Fruit fly (Drosophila melanogaster): Measurements from ENCODE around the gene chm.
A peak's percentile ranks its signal among the peaks of the same experiment; 100 is the strongest.

Gene chm

DNA sequence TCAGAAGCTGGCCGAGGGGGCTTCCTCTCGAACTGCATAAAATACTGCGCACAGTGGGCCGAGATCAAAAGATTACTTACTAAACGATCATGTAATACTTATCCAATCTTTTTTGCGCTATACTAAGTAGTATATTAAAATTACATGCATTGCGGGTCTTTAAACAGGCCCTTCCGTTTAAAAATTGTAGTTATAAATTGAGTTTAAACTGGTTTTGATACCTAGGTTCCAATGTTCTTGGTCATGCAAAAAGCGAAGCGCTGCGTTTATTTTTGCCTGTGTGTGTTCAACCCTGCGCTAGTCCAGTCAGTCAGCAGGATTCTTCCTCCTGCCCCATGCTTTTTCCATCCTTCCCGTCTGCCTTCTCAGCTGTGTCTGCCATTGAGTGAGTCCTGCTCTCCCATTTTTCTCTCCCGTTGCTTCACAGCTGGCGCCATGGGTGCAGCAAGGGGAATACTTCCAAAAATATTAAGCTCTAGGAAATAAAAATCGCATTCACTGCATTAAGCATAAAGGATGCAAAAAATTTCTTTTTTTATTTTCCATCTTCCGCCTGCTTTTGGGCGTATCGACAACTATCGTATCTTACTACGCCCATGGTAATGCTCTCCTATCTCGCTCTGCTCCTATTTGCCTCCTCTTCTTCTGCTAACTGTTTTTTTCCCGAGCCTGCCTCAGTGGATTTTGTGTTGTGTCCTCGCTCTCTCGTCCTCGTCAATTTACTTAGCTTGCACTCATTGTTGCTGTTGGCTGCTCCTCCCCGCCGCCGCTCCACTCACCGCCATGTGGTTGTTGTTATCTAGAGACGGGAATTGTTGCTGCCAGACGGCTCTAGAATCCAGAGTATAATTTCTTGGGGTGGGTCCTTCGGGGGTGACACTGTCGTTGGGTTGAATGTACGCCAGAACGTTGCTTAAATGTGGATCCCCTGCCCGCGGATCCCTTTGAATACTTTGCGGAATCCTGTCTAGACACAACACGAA lies 8.4 kb downstream of the chm start (continued):
- TF ChIP-seq CG7357 (GFP tag; IDR thresholded peaks at IDR 0.05) (peak; percentile 65; the same call in 2 of the 3 replicates), zfh2 (GFP tag; optimal IDR thresholded peaks at IDR 0.05) (peak; percentile 82), CG4360 (GFP tag; IDR thresholded peaks at IDR 0.05) (peak; percentile 79), disco-r (GFP tag; optimal IDR thresholded peaks at IDR 0.05) (peak; percentile 39), Ssrp (tag; optimal IDR thresholded peaks at IDR 0.05) (no peak), cato (GFP tag; optimal IDR thresholded peaks at IDR 0.05; ENCODE audit: borderline replicate concordance) (peak; percentile 42), CG1529 (GFP tag; optimal IDR thresholded peaks at IDR 0.05) (peak; percentile 10), lab (GFP tag; optimal IDR thresholded peaks at IDR 0.05) (peak; percentile 87), vfl (GFP tag; optimal IDR thresholded peaks at IDR 0.05) (peak; percentile 55), hkb (optimal IDR thresholded peaks at IDR 0.05) (no peak), hkb (GFP tag; IDR thresholded peaks at IDR 0.05) (peak; percentile 60), dm (GFP tag; optimal IDR thresholded peaks at IDR 0.05) (peak; percentile 42), CG14441 (GFP tag; IDR thresholded peaks at IDR 0.05) (peak; percentile 53), Adf1 (GFP tag; IDR thresholded peaks at IDR 0.05) (peak; percentile 18), sima (GFP tag; optimal IDR thresholded peaks at IDR 0.05) (peak; percentile 26), Ptx1 (GFP tag; IDR thresholded peaks at IDR 0.05) (peak; percentile 69), CG13894 (tag; optimal IDR thresholded peaks at IDR 0.05) (peak; percentile 81), CTCF (GFP tag; optimal IDR thresholded peaks at IDR 0.05) (no peak), CG13624 (GFP tag; optimal IDR thresholded peaks at IDR 0.05) (peak; percentile 69), CG16779 (GFP tag; IDR thresholded peaks at IDR 0.05) (peak; percentile 63; the same call in 1 of the 2 replicates), CG31224 (GFP tag; IDR thresholded peaks at IDR 0.05) (peak; percentile 65), Rfx (GFP tag; IDR thresholded peaks at IDR 0.05) (peak; percentile 87), sens-2 (GFP tag; IDR thresholded peaks at IDR 0.05) (no peak), crp (GFP tag; optimal IDR thresholded peaks at IDR 0.05) (peak in 1 of 2 experiments; percentile 24), Xbp1 (GFP tag; optimal IDR thresholded peaks at IDR 0.05) (no peak), CG11723 (GFP tag; optimal IDR thresholded peaks at IDR 0.05) (no peak), Dek (tag; optimal IDR thresholded peaks at IDR 0.05) (peak; percentile 68), CG14860 (GFP tag; IDR thresholded peaks at IDR 0.05; ENCODE audit: partially characterized antibody) (no peak), HLH54F (GFP tag; optimal IDR thresholded peaks at IDR 0.05) (peak; percentile 81), CG9932 (GFP tag; IDR thresholded peaks at IDR 0.05) (peak; percentile 75), E2f2 (GFP tag; IDR thresholded peaks at IDR 0.05) (no peak; the same call in 1 of the 2 replicates), CG12942 (GFP tag; optimal IDR thresholded peaks at IDR 0.05) (peak; percentile 19), tin (GFP tag; optimal IDR thresholded peaks at IDR 0.05) (peak; percentile 36), zfh1 (GFP tag; IDR thresholded peaks at IDR 0.05) (peak; percentile 60; the same call in 2 of the 3 replicates), chif (GFP tag; optimal IDR thresholded peaks at IDR 0.05) (peak; percentile 28 to 37), B-H2 (GFP tag; optimal IDR thresholded peaks at IDR 0.05) (no peak), nau (GFP tag; optimal IDR thresholded peaks at IDR 0.05) (no peak), ro (GFP tag; IDR thresholded peaks at IDR 0.05) (no peak), peb (GFP tag; IDR thresholded peaks at IDR 0.05) (no peak), CG3065 (GFP tag; optimal IDR thresholded peaks at IDR 0.05) (no peak), CG4282 (GFP tag; optimal IDR thresholded peaks at IDR 0.05) (no peak), CG30403 (GFP tag; optimal IDR thresholded peaks at IDR 0.05) (peak; percentile 78), CG2129 (GFP tag; IDR thresholded peaks at IDR 0.05; ENCODE audit: partially characterized antibody) (no peak), bigmax (GFP tag; optimal IDR thresholded peaks at IDR 0.05) (no peak), Usf (GFP tag; optimal IDR thresholded peaks at IDR 0.05) (no peak), Eip74EF (GFP tag; optimal IDR thresholded peaks at IDR 0.05) (no peak), CG2678 (tag; optimal IDR thresholded peaks at IDR 0.05) (peak; percentile 73), zf30C (GFP tag; optimal IDR thresholded peaks at IDR 0.05) (no peak), Dip2 (GFP tag; IDR thresholded peaks at IDR 0.05) (no peak), slou (GFP tag; optimal IDR thresholded peaks at IDR 0.05) (peak; percentile 61)

Measured in whole organism, embryonic.